Worm (Caenorhabditis elegans) whole organism, L2 larva: Measurements from ENCODE around the gene ztf-31.

Experiments
- C34F6.9 ChIP-seq: fragments of 150-350 bp; optimal IDR thresholded peaks from 2 replicates; lab custom pipeline; 2014; ENCODE audit warnings: missing biosample characterization, missing genetic modification characterization
- F13H6.1 ChIP-seq: sonication (generic microtip); optimal IDR thresholded peaks from 2 replicates; lab custom pipeline; 2016; ENCODE audit warnings: missing genetic modification characterization, missing compliant biosample characterization
- Y55F3AM.14 ChIP-seq: fragments of 200-800 bp; sonication (Bioruptor generic); optimal IDR thresholded peaks from 2 replicates; lab custom pipeline; 2018; ENCODE audit warnings: mild to moderate bottlenecking, missing genetic modification characterization, missing compliant biosample characterization
- ama-1 ChIP-seq: fragments of 150-350 bp; optimal IDR thresholded peaks from 2 replicates; lab custom pipeline; 2018; ENCODE audit warnings: inconsistent platforms
- blmp-1 ChIP-seq: sonication (generic microtip); optimal IDR thresholded peaks from 2 replicates; lab custom pipeline; 2017; ENCODE audit warnings: missing genetic modification characterization, mild to moderate bottlenecking, missing compliant biosample characterization, antibody characterized with exemption, moderate library complexity; ENCODE audit not compliant: insufficient read depth
- ceh-16 ChIP-seq: fragments of 150-350 bp; optimal IDR thresholded peaks from 2 replicates; lab custom pipeline; 2014; ENCODE audit warnings: missing biosample characterization, missing genetic modification characterization
- ceh-82 ChIP-seq: fragments of 150-350 bp; optimal IDR thresholded peaks from 2 replicates; lab custom pipeline; 2014; ENCODE audit warnings: missing biosample characterization, missing genetic modification characterization
- crh-2 ChIP-seq: sonication (generic microtip); optimal IDR thresholded peaks from 2 replicates; lab custom pipeline; 2017; ENCODE audit warnings: missing biosample characterization, missing genetic modification characterization
- dmd-4 ChIP-seq: sonication (generic microtip); optimal IDR thresholded peaks from 2 replicates; lab custom pipeline; 2017; ENCODE audit warnings: missing biosample characterization, missing genetic modification characterization
- egl-27 ChIP-seq: sonication (generic microtip); optimal IDR thresholded peaks from 3 replicates; lab custom pipeline; 2017; ENCODE audit warnings: missing biosample characterization, missing genetic modification reagents, missing genetic modification characterization
- elt-1 ChIP-seq: fragments of 150-350 bp; optimal IDR thresholded peaks from 2 replicates; lab custom pipeline; 2014; ENCODE audit warnings: missing biosample characterization, missing genetic modification characterization
- fos-1 ChIP-seq: fragments of 150-350 bp; optimal IDR thresholded peaks from 2 replicates; lab custom pipeline; 2014; ENCODE audit warnings: missing biosample characterization, missing genetic modification characterization
- gmeb-1 ChIP-seq: fragments of 150-350 bp; optimal IDR thresholded peaks from 2 replicates; lab custom pipeline; 2014; ENCODE audit warnings: missing biosample characterization, missing genetic modification characterization
- lin-11 ChIP-seq: fragments of 150-350 bp; sonication (generic microtip); optimal IDR thresholded peaks from 2 replicates; lab custom pipeline; 2014; ENCODE audit warnings: missing biosample characterization, missing genetic modification characterization, inconsistent platforms, mixed read lengths
- lsy-2 ChIP-seq, 2 experiments: fragments of 150-350 bp in 1 of 2; sonication (generic microtip) in 1 of 2; optimal IDR thresholded peaks; 2 replicates each; lab custom pipeline; 2014 to 2017; ENCODE audit warnings: missing biosample characterization in 2 of 2, missing genetic modification characterization in 2 of 2
- mbf-1 ChIP-seq: sonication (generic microtip); optimal IDR thresholded peaks from 2 replicates; lab custom pipeline; 2017; ENCODE audit warnings: missing biosample characterization, missing genetic modification characterization
- mdl-1 ChIP-seq, 2 experiments: fragments of 150-350 bp in 1 of 2; sonication (generic microtip) in 1 of 2; optimal IDR thresholded peaks; 2 replicates each; lab custom pipeline; 2017; ENCODE audit warnings: missing biosample characterization in 2 of 2, missing genetic modification characterization in 2 of 2
- nhr-11 ChIP-seq: fragments of 150-350 bp; optimal IDR thresholded peaks from 2 replicates; lab custom pipeline; 2014; ENCODE audit warnings: missing biosample characterization, missing genetic modification characterization
- nhr-12 ChIP-seq: fragments of 150-350 bp; optimal IDR thresholded peaks from 2 replicates; lab custom pipeline; 2014; ENCODE audit warnings: missing biosample characterization, missing genetic modification characterization
- nhr-129 ChIP-seq: fragments of 150-350 bp; optimal IDR thresholded peaks from 2 replicates; lab custom pipeline; 2014; ENCODE audit warnings: missing biosample characterization, missing genetic modification characterization
- nhr-21 ChIP-seq: fragments of 150-350 bp; optimal IDR thresholded peaks from 2 replicates; lab custom pipeline; 2014; ENCODE audit warnings: missing biosample characterization, missing genetic modification characterization
- nhr-237 ChIP-seq: fragments of 150-350 bp; optimal IDR thresholded peaks from 2 replicates; lab custom pipeline; 2014; ENCODE audit warnings: missing biosample characterization, missing genetic modification characterization
- nhr-25 ChIP-seq: fragments of 150-350 bp; sonication (generic microtip); optimal IDR thresholded peaks from 3 replicates; lab custom pipeline; 2014; ENCODE audit warnings: missing biosample characterization, missing genetic modification characterization
- nhr-6 ChIP-seq: fragments of 150-350 bp; optimal IDR thresholded peaks from 2 replicates; lab custom pipeline; 2014; ENCODE audit warnings: missing biosample characterization, missing genetic modification characterization
- nhr-77 ChIP-seq: fragments of 150-350 bp; optimal IDR thresholded peaks from 2 replicates; lab custom pipeline; 2014; ENCODE audit warnings: missing biosample characterization, missing genetic modification characterization
- peb-1 ChIP-seq: fragments of 150-350 bp; optimal IDR thresholded peaks from 2 replicates; lab custom pipeline; 2014; ENCODE audit warnings: missing biosample characterization, missing genetic modification characterization
- sem-4 ChIP-seq: fragments of 150-350 bp; optimal IDR thresholded peaks from 2 replicates; lab custom pipeline; 2014; ENCODE audit warnings: missing biosample characterization, missing genetic modification reagents, missing genetic modification characterization
- skn-1 ChIP-seq: sonication (generic microtip); optimal IDR thresholded peaks from 2 replicates; lab custom pipeline; 2017; ENCODE audit warnings: missing biosample characterization, missing genetic modification characterization
- sma-3 ChIP-seq: sonication (generic microtip); optimal IDR thresholded peaks from 2 replicates; lab custom pipeline; 2016; ENCODE audit warnings: missing genetic modification reagents, missing genetic modification characterization, missing compliant biosample characterization
- sma-9 ChIP-seq, 2 experiments: fragments of 150-350 bp in 1 of 2; sonication (generic microtip) in 1 of 2; optimal IDR thresholded peaks; 2 replicates each; lab custom pipeline; 2014 to 2016; ENCODE audit warnings: missing genetic modification characterization in 2 of 2, mild to moderate bottlenecking in 1 of 2, missing biosample characterization in 1 of 2, missing compliant biosample characterization in 1 of 2, missing genetic modification reagents in 1 of 2, moderate library complexity in 1 of 2
- snpc-4 ChIP-seq: fragments of 150-350 bp; optimal IDR thresholded peaks from 2 replicates; lab custom pipeline; 2014; ENCODE audit warnings: missing biosample characterization, missing genetic modification characterization
- unc-39 ChIP-seq: fragments of 150-350 bp; optimal IDR thresholded peaks from 2 replicates; lab custom pipeline; 2014; ENCODE audit warnings: missing biosample characterization, missing genetic modification characterization
- unc-55 ChIP-seq: fragments of 150-350 bp; sonication (generic microtip); optimal IDR thresholded peaks from 3 replicates; lab custom pipeline; 2014; ENCODE audit warnings: missing biosample characterization, missing genetic modification reagents, missing genetic modification characterization
- unc-62 ChIP-seq: fragments of 150-350 bp; optimal IDR thresholded peaks from 2 replicates; lab custom pipeline; 2014; ENCODE audit warnings: missing biosample characterization, missing genetic modification reagents, missing genetic modification characterization
- zag-1 ChIP-seq: fragments of 150-350 bp; optimal IDR thresholded peaks from 2 replicates; lab custom pipeline; 2014; ENCODE audit warnings: missing biosample characterization, missing genetic modification characterization
- ztf-1 ChIP-seq: fragments of 200-800 bp; sonication (Bioruptor generic); conservative IDR thresholded peaks from 2 replicates; pipeline ENCODE4 v1.3.6; 2022; ENCODE audit warnings: missing genetic modification characterization, missing compliant biosample characterization
- ztf-11 ChIP-seq: sonication (generic microtip); optimal IDR thresholded peaks from 2 replicates; lab custom pipeline; 2017; ENCODE audit warnings: missing biosample characterization, missing genetic modification characterization

ztf-31 gene

ce11 chrIII:7277228-7277627 is 36.1 kb downstream of the ztf-31 start, which contains the start of the genes spot-1 and B0361.11 (continued):
- TF ChIP-seq sma-9 (GFP tag; optimal IDR thresholded peaks at IDR 0.05; lab: Kevin White, UChicago): peak; percentile 39
- no peak for TF ChIP-seq sma-9 (tag; optimal IDR thresholded peaks at IDR 0.05; lab: Kevin White, UChicago)
- no peak for TF ChIP-seq ceh-16
- TF ChIP-seq crh-2 (tag; lab: Kevin White, UChicago): peak; percentile 58
- no peak for TF ChIP-seq ztf-1
- TF ChIP-seq unc-39 (tag; lab: Kevin White, UChicago): no peak
- no peak for TF ChIP-seq mdl-1 (tag; optimal IDR thresholded peaks at IDR 0.05; lab: Kevin White, UChicago)
- no peak for TF ChIP-seq elt-1
- TF ChIP-seq lsy-2 (tag; optimal IDR thresholded peaks at IDR 0.05; lab: Kevin White, UChicago): peak; percentile 55 to 88
- no peak for TF ChIP-seq sem-4 (tag; lab: Kevin White, UChicago)
- TF ChIP-seq lin-11 (tag; lab: Kevin White, UChicago): no peak
- TF ChIP-seq nhr-129: peak; percentile 36
- TF ChIP-seq ztf-11: no peak
- TF ChIP-seq nhr-11 (tag; lab: Kevin White, UChicago): no peak
- no peak for TF ChIP-seq nhr-12
- TF ChIP-seq dmd-4 (tag; lab: Kevin White, UChicago): no peak
- peak; percentile 99 for TF ChIP-seq gmeb-1
- TF ChIP-seq nhr-25 (tag; lab: Kevin White, UChicago): peak; percentile 28
- no peak for TF ChIP-seq mbf-1 (tag; lab: Kevin White, UChicago)
- no peak for TF ChIP-seq nhr-77 (tag; lab: Kevin White, UChicago)
- TF ChIP-seq Y55F3AM.14 (GFP tag; lab: Kevin White, UChicago): no peak

- TF ChIP-seq mdl-1 (tag; optimal IDR thresholded peaks at IDR 0.05; lab: Kevin White, UChicago) (no peak), unc-62 (no peak), dmd-4 (tag; lab: Kevin White, UChicago) (peak; percentile 44), egl-27 (no peak), zag-1 (tag; lab: Kevin White, UChicago) (no peak), snpc-4 (tag; lab: Kevin White, UChicago) (peak; percentile 99), sma-9 (GFP tag; optimal IDR thresholded peaks at IDR 0.05; lab: Kevin White, UChicago) (peak; percentile 75), sma-9 (tag; optimal IDR thresholded peaks at IDR 0.05; lab: Kevin White, UChicago) (no peak), lin-11 (tag; lab: Kevin White, UChicago) (peak; percentile 43), nhr-25 (tag; lab: Kevin White, UChicago) (no peak), crh-2 (tag; lab: Kevin White, UChicago) (peak; percentile 76), nhr-129 (peak; percentile 83), ceh-82 (tag; lab: Kevin White, UChicago) (no peak), gmeb-1 (peak; percentile 88), nhr-6 (tag; lab: Kevin White, UChicago) (peak; percentile 16), mbf-1 (tag; lab: Kevin White, UChicago) (no peak), blmp-1 (tag; lab: Kevin White, UChicago) (no peak), ama-1 (lab: Kevin White, UChicago) (no peak), skn-1 (tag; lab: Kevin White, UChicago) (no peak), fos-1 (tag; lab: Kevin White, UChicago) (peak; percentile 43), ztf-1 (no peak), F13H6.1 (tag; lab: Kevin White, UChicago) (no peak), lsy-2 (tag; optimal IDR thresholded peaks at IDR 0.05; lab: Kevin White, UChicago) (peak; percentile 67 to 69), elt-1 (no peak), nhr-77 (tag; lab: Kevin White, UChicago) (peak; percentile 35), nhr-21 (tag; lab: Kevin White, UChicago) (peak; percentile 35), nhr-237 (tag; lab: Kevin White, UChicago) (no peak), Y55F3AM.14 (GFP tag; lab: Kevin White, UChicago) (no peak), peb-1 (no peak), unc-55 (peak; percentile 39), sma-3 (GFP tag; lab: Kevin White, UChicago) (peak; percentile 34), unc-39 (tag; lab: Kevin White, UChicago) (no peak), C34F6.9 (tag; lab: Kevin White, UChicago) (peak; percentile 39)
These were observed 37.3 kb downstream of the ztf-31 start for ce11 chrIII:7278491-7278890.

ce11 chrIII:7281179-7281578 is 40.0 kb downstream of the ztf-31 start, which contains the start of gene B0361.3:
TSS of gene B0361.3 (plus strand) at chrIII:7281462.
- TF ChIP-seq lsy-2 (tag; optimal IDR thresholded peaks at IDR 0.05; lab: Kevin White, UChicago) (peak in 1 of 2 experiments; percentile 68), mbf-1 (tag; lab: Kevin White, UChicago) (no peak), crh-2 (tag; lab: Kevin White, UChicago) (peak; percentile 51), unc-55 (peak; percentile 4)
